Fruit fly (Drosophila melanogaster): Measurements from ENCODE around the gene Flo2.

Gene Flo2

dm6 chrX:14856261-14856660 is 17.1 kb downstream of the Flo2 start, which contains the start of gene CG9519:
TSS of gene CG9519 (minus strand) at chrX:14856361.
- TF ChIP-seq eyg (GFP tag; optimal IDR thresholded peaks at IDR 0.05) (no peak), zen (tag; optimal IDR thresholded peaks at IDR 0.05) (no peak), CG10959 (GFP tag; IDR thresholded peaks at IDR 0.05) (no peak), CG1832 (GFP tag; optimal IDR thresholded peaks at IDR 0.05) (no peak), zen2 (GFP tag; IDR thresholded peaks at IDR 0.05; ENCODE audit: partially characterized antibody) (no peak), ttk (GFP tag; IDR thresholded peaks at IDR 0.05) (no peak), CG6765 (GFP tag; optimal IDR thresholded peaks at IDR 0.05) (no peak), CG33213 (GFP tag; optimal IDR thresholded peaks at IDR 0.05) (no peak), Ptx1 (GFP tag; IDR thresholded peaks at IDR 0.05) (no peak)

dm6 chrX:14857883-14858282 is 18.7 kb downstream of the Flo2 start:
- TF ChIP-seq hth (optimal IDR thresholded peaks at IDR 0.05) (no peak), gsb-n (tag; optimal IDR thresholded peaks at IDR 0.05) (no peak), Drgx (GFP tag; IDR thresholded peaks at IDR 0.05) (peak; percentile 62), aop (GFP tag; IDR thresholded peaks at IDR 0.05) (no peak), CG10321 (GFP tag; IDR thresholded peaks at IDR 0.05) (no peak), CG34224 (GFP tag; IDR thresholded peaks at IDR 0.05; ENCODE audit: partially characterized antibody) (no peak), otp (GFP tag; IDR thresholded peaks at IDR 0.05) (no peak), CG3163 (GFP tag; optimal IDR thresholded peaks at IDR 0.05) (no peak)

dm6 chrX:14858951-14859350 is 19.8 kb downstream of the Flo2 start, which contains the start of gene CG46399:
TSS of gene CG46399 (plus strand) at chrX:14859251.
- no peak for TF ChIP-seq odd (GFP tag; optimal IDR thresholded peaks at IDR 0.05)
- TF ChIP-seq Gsc (GFP tag; IDR thresholded peaks at IDR 0.05) = no peak
- TF ChIP-seq CG2129 (GFP tag; IDR thresholded peaks at IDR 0.05; ENCODE audit: partially characterized antibody) = no peak
- no peak for TF ChIP-seq CG6654 (GFP tag; optimal IDR thresholded peaks at IDR 0.05)
- TF ChIP-seq seq (GFP tag; IDR thresholded peaks at IDR 0.05) = no peak
- no peak for TF ChIP-seq CG13123 (GFP tag; optimal IDR thresholded peaks at IDR 0.05)
- TF ChIP-seq CG3838 (GFP tag; optimal IDR thresholded peaks at IDR 0.05) = no peak

dm6 chrX:14862494-14862893 is 23.3 kb downstream of the Flo2 start:
- TF ChIP-seq CG10147 (GFP tag; optimal IDR thresholded peaks at IDR 0.05) (no peak), sens (GFP tag) (peak; percentile 69), Med (GFP tag) (peak; percentile 25), CG9932 (GFP tag; IDR thresholded peaks at IDR 0.05) (no peak), Pdp1 (GFP tag; optimal IDR thresholded peaks at IDR 0.05) (peak in 1 of 2 experiments; percentile 59), lov (optimal IDR thresholded peaks at IDR 0.05) (no peak), lov (GFP tag; IDR thresholded peaks at IDR 0.05) (no peak), CG3163 (GFP tag; optimal IDR thresholded peaks at IDR 0.05) (no peak), row (GFP tag; IDR thresholded peaks at IDR 0.05) (no peak), al (GFP tag; IDR thresholded peaks at IDR 0.05) (no peak), NK7.1 (GFP tag; optimal IDR thresholded peaks at IDR 0.05) (no peak), peb (GFP tag; IDR thresholded peaks at IDR 0.05) (no peak), sd (tag; optimal IDR thresholded peaks at IDR 0.05) (peak; percentile 44), abd-A (tag; optimal IDR thresholded peaks at IDR 0.05) (no peak), pita (GFP tag; optimal IDR thresholded peaks at IDR 0.05) (no peak), CG2199 (GFP tag; IDR thresholded peaks at IDR 0.05) (no peak), CG32772 (GFP tag; IDR thresholded peaks at IDR 0.05) (no peak), vvl (GFP tag; IDR thresholded peaks at IDR 0.05) (0 out of 2 replicates have a peak, but pooled peaks have one; percentile 26), repo (GFP tag; optimal IDR thresholded peaks at IDR 0.05) (no peak), gsb (GFP tag; IDR thresholded peaks at IDR 0.05) (no peak), pzg (GFP tag; optimal IDR thresholded peaks at IDR 0.05) (no peak), Bgb (GFP tag; IDR thresholded peaks at IDR 0.05; ENCODE audit: partially characterized antibody) (no peak), TFAM (GFP tag; optimal IDR thresholded peaks at IDR 0.05) (no peak), Fer3 (tag; optimal IDR thresholded peaks at IDR 0.05) (no peak), CG16813 (GFP tag; IDR thresholded peaks at IDR 0.05; ENCODE audit: partially characterized antibody) (no peak), CG30020 (tag; optimal IDR thresholded peaks at IDR 0.05) (no peak)
